Worm (Caenorhabditis elegans) whole organism, L4 larva: ENCODE data around the gene F07C3.16.
A peak's percentile ranks its signal among the peaks of the same experiment; 100 is the strongest.

Experiments
- ceh-28 ChIP-seq: fragments of 150-350 bp; optimal IDR thresholded peaks from 2 replicates; lab custom pipeline; 2014; ENCODE audit warnings: missing biosample characterization, missing genetic modification reagents, missing genetic modification characterization
- nhr-11 ChIP-seq: fragments of 150-350 bp; optimal IDR thresholded peaks from 2 replicates; lab custom pipeline; 2014; ENCODE audit warnings: missing biosample characterization, missing genetic modification characterization
- unc-62 ChIP-seq, 3 experiments: fragments of 150-350 bp in 1 of 3; sonication (generic microtip); optimal IDR thresholded peaks in 2 of 3; peaks in 1 of 3; 1 replicate in 1 of 3; 2 replicates in 2 of 3; lab custom pipeline; 2014 to 2017; ENCODE audit warnings: missing biosample characterization in 3 of 3, missing genetic modification characterization in 3 of 3, missing genetic modification reagents in 3 of 3, missing genotype in 1 of 3

ce11 chrV:9273587-9273986, 16.2 kb upstream of the F07C3.16 start:
- TF ChIP-seq unc-62 (GFP tag; optimal IDR thresholded peaks at IDR 0.05 in 1 of 2; lab: Kevin White, UChicago), result peak in 1 of 2 experiments; percentile 88
- TF ChIP-seq unc-62 (tag; optimal IDR thresholded peaks at IDR 0.05; lab: Kevin White, UChicago), result no peak
- TF ChIP-seq nhr-11 (tag; lab: Kevin White, UChicago), result peak; percentile 59
- no peak for TF ChIP-seq ceh-28 (tag; lab: Kevin White, UChicago)
